Worm (Caenorhabditis elegans) whole organism, young adult: ENCODE results near the gene T04F8.2.

Experiments used
- D2030.7 ChIP-seq: fragments of 200-800 bp; sonication (Bioruptor generic); IDR thresholded peaks from 2 replicates; pipeline ENCODE4 v1.3.6; 2022; ENCODE audit warnings: missing genetic modification reagents, missing genetic modification characterization, missing compliant biosample characterization
- F10E7.11 ChIP-seq: sonication (generic microtip); optimal IDR thresholded peaks from 2 replicates; lab custom pipeline; 2017; ENCODE audit warnings: mild to moderate bottlenecking, missing genetic modification characterization, moderate library complexity, missing compliant biosample characterization
- F22D6.2 ChIP-seq: sonication (generic microtip); optimal IDR thresholded peaks from 2 replicates; lab custom pipeline; 2016; ENCODE audit warnings: mild to moderate bottlenecking, missing genetic modification characterization, missing compliant biosample characterization
- F23B12.7 ChIP-seq: sonication (generic microtip); optimal IDR thresholded peaks from 2 replicates; lab custom pipeline; 2017; ENCODE audit warnings: missing genetic modification characterization, mild to moderate bottlenecking, missing compliant biosample characterization, antibody characterized with exemption, moderate library complexity; ENCODE audit not compliant: insufficient read depth
- F49E8.2 ChIP-seq: sonication (generic microtip); optimal IDR thresholded peaks from 3 replicates; lab custom pipeline; 2017; ENCODE audit warnings: missing genetic modification characterization, mild to moderate bottlenecking, missing compliant biosample characterization, antibody characterized with exemption, moderate library complexity; ENCODE audit not compliant: insufficient read depth
- F52B5.7 ChIP-seq: sonication (generic microtip); optimal IDR thresholded peaks from 2 replicates; lab custom pipeline; 2016; ENCODE audit warnings: mild to moderate bottlenecking, missing genetic modification characterization, missing compliant biosample characterization
- T07F8.4 ChIP-seq: sonication (generic microtip); optimal IDR thresholded peaks from 2 replicates; lab custom pipeline; 2016; ENCODE audit warnings: mild to moderate bottlenecking, missing genetic modification characterization, moderate library complexity, missing compliant biosample characterization
- Y53G8AR.9 ChIP-seq: fragments of 200-800 bp; sonication (Bioruptor generic); conservative IDR thresholded peaks from 2 replicates; pipeline ENCODE4 v1.3.6; 2022; ENCODE audit warnings: missing genetic modification reagents, missing genetic modification characterization, missing compliant biosample characterization
- Y67H2A.10 ChIP-seq: fragments of 200-800 bp; sonication (Bioruptor generic); conservative IDR thresholded peaks from 2 replicates; pipeline ENCODE4 v1.3.6; 2022; ENCODE audit warnings: missing genetic modification reagents, missing genetic modification characterization, missing compliant biosample characterization
- Y79H2A.3 ChIP-seq: fragments of 200-800 bp; sonication (Bioruptor generic); conservative IDR thresholded peaks from 2 replicates; pipeline ENCODE4 v1.3.6; 2022; ENCODE audit warnings: missing genetic modification reagents, missing genetic modification characterization, missing compliant biosample characterization
- ZK185.1 ChIP-seq: sonication (generic microtip); optimal IDR thresholded peaks from 2 replicates; lab custom pipeline; 2016; ENCODE audit warnings: mild to moderate bottlenecking, missing genetic modification characterization, missing compliant biosample characterization; ENCODE audit not compliant: poor library complexity, severe bottlenecking
- attf-6 ChIP-seq: fragments of 200-800 bp; sonication (Bioruptor generic); IDR thresholded peaks from 2 replicates; pipeline ENCODE4 v1.3.6; 2022; ENCODE audit warnings: missing genetic modification reagents, missing genetic modification characterization, missing compliant biosample characterization
- bed-2 ChIP-seq: fragments of 200-800 bp; sonication (Bioruptor generic); IDR thresholded peaks from 2 replicates; pipeline ENCODE4 v1.3.6; 2022; ENCODE audit warnings: missing genetic modification reagents, missing genetic modification characterization, missing compliant biosample characterization
- cebp-2 ChIP-seq: fragments of 200-800 bp; sonication (Bioruptor generic); IDR thresholded peaks from 2 replicates; pipeline ENCODE4 v1.3.6; 2022; ENCODE audit warnings: missing genetic modification characterization, missing compliant biosample characterization
- ceh-100 ChIP-seq: fragments of 200-800 bp; sonication (Bioruptor generic); IDR thresholded peaks from 2 replicates; pipeline ENCODE4 v1.3.6; 2022; ENCODE audit warnings: missing genetic modification reagents, missing genetic modification characterization, missing compliant biosample characterization
- ceh-79 ChIP-seq: sonication (generic microtip); optimal IDR thresholded peaks from 2 replicates; lab custom pipeline; 2017; ENCODE audit warnings: mild to moderate bottlenecking, missing genetic modification characterization, missing compliant biosample characterization
- ceh-91 ChIP-seq: fragments of 200-800 bp; sonication (Bioruptor generic); IDR thresholded peaks from 2 replicates; pipeline ENCODE4 v1.3.6; 2022; ENCODE audit warnings: missing genetic modification reagents, missing genetic modification characterization, missing compliant biosample characterization
- die-1 ChIP-seq: sonication (generic microtip); optimal IDR thresholded peaks from 2 replicates; lab custom pipeline; 2016; ENCODE audit warnings: missing genotype, mild to moderate bottlenecking, missing genetic modification characterization, missing compliant biosample characterization
- dpff-1 ChIP-seq: sonication (generic microtip); optimal IDR thresholded peaks from 2 replicates; lab custom pipeline; 2017; ENCODE audit warnings: mild to moderate bottlenecking, missing genetic modification characterization, missing compliant biosample characterization
- dpl-1 ChIP-seq: fragments of 150-350 bp; optimal IDR thresholded peaks from 2 replicates; lab custom pipeline; 2014; ENCODE audit warnings: missing biosample characterization, missing genetic modification reagents, missing genetic modification characterization
- egrh-3 ChIP-seq: fragments of 200-800 bp; sonication (Bioruptor generic); IDR thresholded peaks from 2 replicates; pipeline ENCODE4 v1.3.6; 2022; ENCODE audit warnings: missing genetic modification reagents, missing genetic modification characterization, missing compliant biosample characterization
- ekl-4 ChIP-seq: fragments of 200-800 bp; sonication (Bioruptor generic); IDR thresholded peaks from 2 replicates; pipeline ENCODE4 v1.3.6; 2022; ENCODE audit warnings: missing genetic modification reagents, missing genetic modification characterization, missing compliant biosample characterization
- gei-17 ChIP-seq: fragments of 200-800 bp; sonication (Bioruptor generic); optimal IDR thresholded peaks from 2 replicates; lab custom pipeline; 2018; ENCODE audit warnings: mild to moderate bottlenecking, missing genetic modification characterization, missing compliant biosample characterization
- hmg-20 ChIP-seq: fragments of 200-800 bp; sonication (Bioruptor generic); IDR thresholded peaks from 2 replicates; pipeline ENCODE4 v1.3.6; 2022; ENCODE audit warnings: missing genetic modification reagents, missing genetic modification characterization, missing compliant biosample characterization
- let-607 ChIP-seq, 2 experiments: fragments of 200-800 bp in 1 of 2; sonication (Bioruptor generic) in 1 of 2; sonication (generic microtip) in 1 of 2; optimal IDR thresholded peaks; 2 replicates each; lab custom pipeline; 2016 to 2018; ENCODE audit warnings: mild to moderate bottlenecking in 2 of 2, missing compliant biosample characterization in 2 of 2, missing genetic modification characterization in 2 of 2, moderate library complexity in 2 of 2, missing genotype in 1 of 2
- lin-26 ChIP-seq: fragments of 200-800 bp; sonication (Bioruptor generic); IDR thresholded peaks from 2 replicates; pipeline ENCODE4 v1.3.6; 2022; ENCODE audit warnings: missing genetic modification reagents, missing genetic modification characterization, missing compliant biosample characterization
- lin-35 ChIP-seq, 3 experiments: fragments of 150-350 bp in 2 of 3; sonication (generic microtip) in 1 of 3; optimal IDR thresholded peaks; 2 replicates each; lab custom pipeline; 2014 to 2018; ENCODE audit warnings: missing biosample characterization in 3 of 3, missing genetic modification characterization in 3 of 3, missing genetic modification reagents in 3 of 3
- lir-1 ChIP-seq: fragments of 200-800 bp; sonication (Bioruptor generic); conservative IDR thresholded peaks from 2 replicates; pipeline ENCODE4 v1.3.6; 2022; ENCODE audit warnings: missing genetic modification reagents, missing genetic modification characterization, missing compliant biosample characterization
- lsy-27 ChIP-seq: sonication (generic microtip); optimal IDR thresholded peaks from 2 replicates; lab custom pipeline; 2017; ENCODE audit warnings: missing genetic modification characterization, mild to moderate bottlenecking, missing compliant biosample characterization, antibody characterized with exemption, missing genotype, borderline replicate concordance; ENCODE audit not compliant: insufficient read depth
- madf-3 ChIP-seq: fragments of 200-800 bp; sonication (Bioruptor generic); IDR thresholded peaks from 2 replicates; pipeline ENCODE4 v1.3.6; 2022; ENCODE audit warnings: missing genetic modification reagents, missing genetic modification characterization, missing compliant biosample characterization
- madf-8 ChIP-seq: fragments of 200-800 bp; sonication (Bioruptor generic); conservative IDR thresholded peaks from 2 replicates; pipeline ENCODE4 v1.3.6; 2022; ENCODE audit warnings: missing genetic modification reagents, missing genetic modification characterization, missing compliant biosample characterization
- nfya-1 ChIP-seq: sonication (generic microtip); optimal IDR thresholded peaks from 2 replicates; lab custom pipeline; 2017; ENCODE audit warnings: antibody characterized with exemption, missing compliant biosample characterization, missing genetic modification characterization, borderline replicate concordance; ENCODE audit not compliant: insufficient read depth
- nfya-2 ChIP-seq: fragments of 200-800 bp; sonication (Bioruptor generic); IDR thresholded peaks from 2 replicates; pipeline ENCODE4 v1.3.6; 2022; ENCODE audit warnings: missing genetic modification reagents, missing genetic modification characterization, missing compliant biosample characterization
- nfyb-1 ChIP-seq: fragments of 200-800 bp; sonication (Bioruptor generic); IDR thresholded peaks from 2 replicates; pipeline ENCODE4 v1.3.6; 2022; ENCODE audit warnings: missing genetic modification reagents, missing genetic modification characterization, missing compliant biosample characterization
- nhr-120 ChIP-seq: fragments of 200-800 bp; sonication (Bioruptor generic); IDR thresholded peaks from 2 replicates; pipeline ENCODE4 v1.3.6; 2022; ENCODE audit warnings: missing genetic modification characterization, missing compliant biosample characterization
- nhr-90 ChIP-seq: sonication (generic microtip); optimal IDR thresholded peaks from 2 replicates; lab custom pipeline; 2016; ENCODE audit warnings: missing genotype, mild to moderate bottlenecking, missing genetic modification characterization, missing compliant biosample characterization
- rcor-1 ChIP-seq: fragments of 200-800 bp; sonication (Bioruptor generic); IDR thresholded peaks from 2 replicates; pipeline ENCODE4 v1.3.6; 2022; ENCODE audit warnings: missing genetic modification reagents, missing genetic modification characterization, missing compliant biosample characterization
- repo-1 ChIP-seq: sonication (generic microtip); optimal IDR thresholded peaks from 2 replicates; lab custom pipeline; 2017; ENCODE audit warnings: mild to moderate bottlenecking, missing genetic modification characterization, missing compliant biosample characterization
- snpc-1.1 ChIP-seq: sonication (generic microtip); optimal IDR thresholded peaks from 2 replicates; lab custom pipeline; 2017; ENCODE audit warnings: missing genetic modification characterization, mild to moderate bottlenecking, missing compliant biosample characterization, antibody characterized with exemption, moderate library complexity, missing genotype, missing genetic modification reagents; ENCODE audit not compliant: insufficient read depth
- tbx-9 ChIP-seq: sonication (generic microtip); optimal IDR thresholded peaks from 2 replicates; lab custom pipeline; 2016; ENCODE audit warnings: borderline replicate concordance, missing genetic modification characterization, inconsistent platforms, missing compliant biosample characterization
- tlf-1 ChIP-seq: fragments of 200-800 bp; sonication (Bioruptor generic); optimal IDR thresholded peaks from 2 replicates; lab custom pipeline; 2018; ENCODE audit warnings: mild to moderate bottlenecking, missing genetic modification characterization, missing compliant biosample characterization
- unc-130 ChIP-seq: sonication (generic microtip); optimal IDR thresholded peaks from 2 replicates; lab custom pipeline; 2016; ENCODE audit warnings: missing genetic modification reagents, missing genetic modification characterization, missing compliant biosample characterization
- zim-3 ChIP-seq: sonication (generic microtip); optimal IDR thresholded peaks from 2 replicates; lab custom pipeline; 2017; ENCODE audit warnings: mild to moderate bottlenecking, missing genetic modification characterization, moderate library complexity, missing compliant biosample characterization
- ztf-18 ChIP-seq: sonication (generic microtip); optimal IDR thresholded peaks from 2 replicates; lab custom pipeline; 2016; ENCODE audit warnings: missing genotype, mild to moderate bottlenecking, missing genetic modification characterization, missing compliant biosample characterization
- ztf-25 ChIP-seq: fragments of 200-800 bp; sonication (Bioruptor generic); IDR thresholded peaks from 2 replicates; pipeline ENCODE4 v1.3.6; 2022; ENCODE audit warnings: missing genetic modification reagents, missing genetic modification characterization, missing compliant biosample characterization
- ztf-3 ChIP-seq: fragments of 200-800 bp; sonication (Bioruptor generic); optimal IDR thresholded peaks from 2 replicates; lab custom pipeline; 2018; ENCODE audit warnings: mild to moderate bottlenecking, missing genetic modification characterization, missing compliant biosample characterization
- ztf-6 ChIP-seq: fragments of 200-800 bp; sonication (Bioruptor generic); IDR thresholded peaks from 2 replicates; pipeline ENCODE4 v1.3.6; 2022; ENCODE audit warnings: missing genetic modification reagents, missing genetic modification characterization, missing compliant biosample characterization

Gene T04F8.2

DNA sequence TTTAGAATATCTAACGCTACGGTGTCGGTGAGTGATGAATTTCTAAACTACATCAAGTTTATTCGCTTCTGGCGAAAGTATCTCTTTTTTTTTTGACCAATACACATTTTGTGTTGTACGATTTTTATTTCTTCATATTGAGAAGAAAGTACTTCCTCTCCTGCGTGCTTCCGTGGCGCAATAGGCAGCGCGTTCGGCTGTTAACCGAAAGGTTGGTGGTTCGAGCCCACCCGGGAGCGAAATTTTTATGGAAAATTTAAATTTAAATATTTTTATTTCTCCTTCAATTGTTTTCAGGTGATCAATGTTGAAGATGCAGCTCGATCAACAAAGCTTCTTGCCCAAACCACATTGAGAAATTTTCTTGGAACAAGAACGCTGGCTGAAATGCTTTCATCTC, 10.9 kb downstream of the T04F8.2 start (continued):
- peak; percentile 73 for TF ChIP-seq lir-1 (GFP tag; lab: Robert Waterston, UW)
- no peak for TF ChIP-seq attf-6 (GFP tag; lab: Robert Waterston, UW)
- TF ChIP-seq ztf-25 (GFP tag; lab: Robert Waterston, UW): 0 out of 2 replicates have a peak, but pooled peaks have one; percentile 58
- no peak for TF ChIP-seq tbx-9
- 0 out of 2 replicates have a peak, but pooled peaks have one; percentile 70 for TF ChIP-seq cebp-2 (GFP tag; lab: Robert Waterston, UW)
- peak; percentile 11 for TF ChIP-seq unc-130 (GFP tag; lab: Kevin White, UChicago)
- TF ChIP-seq repo-1 (tag; lab: Kevin White, UChicago): peak; percentile 44
- TF ChIP-seq madf-8 (GFP tag; lab: Robert Waterston, UW): no peak
- TF ChIP-seq ceh-100 (GFP tag; lab: Robert Waterston, UW): no peak
- TF ChIP-seq nhr-120 (GFP tag; lab: Robert Waterston, UW): no peak
- TF ChIP-seq F52B5.7 (tag; lab: Kevin White, UChicago): no peak
- TF ChIP-seq T07F8.4 (tag; lab: Kevin White, UChicago): no peak
- TF ChIP-seq gei-17: no peak
- peak in 1 of 3 experiments; percentile 53 for TF ChIP-seq lin-35 (GFP tag; optimal IDR thresholded peaks at IDR 0.05; lab: Kevin White, UChicago)
- TF ChIP-seq dpff-1 (tag; lab: Kevin White, UChicago): peak; percentile 8
- no peak for TF ChIP-seq F49E8.2 (tag; lab: Kevin White, UChicago)
- no peak for TF ChIP-seq lsy-27 (tag; lab: Kevin White, UChicago)
- TF ChIP-seq zim-3 (tag; lab: Kevin White, UChicago): peak; percentile 39
- 0 out of 2 replicates have a peak, but pooled peaks have one; percentile 5 for TF ChIP-seq hmg-20
- 0 out of 2 replicates have a peak, but pooled peaks have one; percentile 41 for TF ChIP-seq Y67H2A.10 (GFP tag; lab: Robert Waterston, UW)
- TF ChIP-seq ekl-4: no peak
- TF ChIP-seq dpl-1 (GFP tag; lab: Kevin White, UChicago): no peak
- peak; percentile 56 for TF ChIP-seq ztf-18 (tag; lab: Kevin White, UChicago)
- TF ChIP-seq rcor-1: peak; percentile 49; the same call in 1 of the 2 replicates
- no peak for TF ChIP-seq bed-2 (GFP tag; lab: Robert Waterston, UW)
- no peak for TF ChIP-seq ceh-91 (GFP tag; lab: Robert Waterston, UW)
- 0 out of 2 replicates have a peak, but pooled peaks have one; percentile 28 for TF ChIP-seq Y53G8AR.9
- TF ChIP-seq egrh-3 (GFP tag; lab: Robert Waterston, UW): 0 out of 2 replicates have a peak, but pooled peaks have one; percentile 18
- TF ChIP-seq Y79H2A.3: no peak
- TF ChIP-seq nfya-1: no peak
- TF ChIP-seq lin-26 (GFP tag; lab: Robert Waterston, UW): peak; percentile 94
- no peak for TF ChIP-seq tlf-1
- TF ChIP-seq F23B12.7: peak; percentile 70
- no peak for TF ChIP-seq ztf-3
- no peak for TF ChIP-seq ztf-6 (GFP tag; lab: Robert Waterston, UW)
- TF ChIP-seq ceh-79 (tag; lab: Kevin White, UChicago): no peak
- TF ChIP-seq nfya-2 (GFP tag; lab: Robert Waterston, UW): no peak
- peak in 1 of 2 experiments; percentile 17 for TF ChIP-seq let-607 (tag; optimal IDR thresholded peaks at IDR 0.05; lab: Kevin White, UChicago)
- no peak for TF ChIP-seq snpc-1.1 (tag; lab: Kevin White, UChicago)
- TF ChIP-seq nfyb-1 (GFP tag; lab: Robert Waterston, UW): peak; percentile 54; the same call in 1 of the 2 replicates
- TF ChIP-seq nhr-90 (tag; lab: Kevin White, UChicago): peak; percentile 66
- TF ChIP-seq ZK185.1 (tag; lab: Kevin White, UChicago): peak; percentile 75
- no peak for TF ChIP-seq F22D6.2 (tag; lab: Kevin White, UChicago)
- peak; percentile 74 for TF ChIP-seq die-1 (tag; lab: Kevin White, UChicago)
- peak; percentile 60; the same call in 1 of the 2 replicates for TF ChIP-seq D2030.7
- TF ChIP-seq madf-3 (GFP tag; lab: Robert Waterston, UW): no peak
- TF ChIP-seq F10E7.11 (tag; lab: Kevin White, UChicago): no peak
